Worm (Caenorhabditis elegans): ENCODE data around the gene F46F2.3.

ce11 chrX:15264149-15264548 lies 4.1 kb upstream of the F46F2.3 start:
- no peak for TF ChIP-seq ama-1 (optimal IDR thresholded peaks at IDR 0.05)
- TF ChIP-seq ama-1 (GFP tag; optimal IDR thresholded peaks at IDR 0.05) = no peak
- no peak for TF ChIP-seq sptf-2 (GFP tag; optimal IDR thresholded peaks at IDR 0.05)
